Fruit fly (Drosophila melanogaster): Measurements from ENCODE around the gene CG12268.

The CG12268 gene

DNA sequence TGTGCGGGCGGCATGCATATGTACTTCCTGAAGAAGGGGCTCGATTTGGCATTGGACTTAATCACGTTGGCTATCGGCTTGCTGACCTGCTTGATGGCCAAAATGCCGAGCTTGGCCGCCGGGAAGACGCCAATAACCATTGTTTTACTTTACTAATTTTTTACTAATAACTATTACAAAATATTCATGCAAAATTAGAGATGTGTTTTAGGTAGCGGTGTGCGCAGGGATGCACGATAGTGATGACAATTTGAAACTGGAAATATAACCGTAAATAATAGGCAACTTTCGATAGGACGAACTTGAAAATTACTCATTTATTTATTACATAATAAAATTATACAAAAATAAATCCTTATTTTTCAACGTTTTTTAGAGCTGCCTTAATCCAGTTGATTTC, 20.8 kb downstream of the CG12268 start, which contains the start of gene CG13601 (continued):
- TF ChIP-seq en (GFP tag; optimal IDR thresholded peaks at IDR 0.05) (no peak), fd102C (GFP tag; optimal IDR thresholded peaks at IDR 0.05) (no peak), NK7.1 (GFP tag; optimal IDR thresholded peaks at IDR 0.05) (no peak), CG17612 (GFP tag; IDR thresholded peaks at IDR 0.05) (no peak), dysf (GFP tag; IDR thresholded peaks at IDR 0.05) (peak; percentile 35; the same call in 2 of the 3 replicates), CG11093 (GFP tag; IDR thresholded peaks at IDR 0.05) (no peak), CG1602 (GFP tag; optimal IDR thresholded peaks at IDR 0.05) (no peak), Ets97D (GFP tag; optimal IDR thresholded peaks at IDR 0.05) (peak; percentile 24), Bteb2 (GFP tag; optimal IDR thresholded peaks at IDR 0.05) (no peak), HLH4C (GFP tag; IDR thresholded peaks at IDR 0.05; ENCODE audit: partially characterized antibody) (peak; percentile 59; the same call in 2 of the 3 replicates), eyg (GFP tag; optimal IDR thresholded peaks at IDR 0.05) (no peak), CG3726 (GFP tag; IDR thresholded peaks at IDR 0.05) (no peak), CG14441 (GFP tag; IDR thresholded peaks at IDR 0.05) (no peak), Dip2 (GFP tag; IDR thresholded peaks at IDR 0.05) (no peak), CG4617 (GFP tag; optimal IDR thresholded peaks at IDR 0.05; ENCODE audit: borderline replicate concordance) (peak; percentile 52), Sry-δ (GFP tag; optimal IDR thresholded peaks at IDR 0.05) (peak; percentile 84), CG10543 (GFP tag; optimal IDR thresholded peaks at IDR 0.05) (peak; percentile 53), grn (GFP tag; optimal IDR thresholded peaks at IDR 0.05) (no peak), mirr (GFP tag; optimal IDR thresholded peaks at IDR 0.05) (no peak), CG7556 (GFP tag; optimal IDR thresholded peaks at IDR 0.05) (no peak), sisA (GFP tag; IDR thresholded peaks at IDR 0.05) (no peak), CG7987 (GFP tag; optimal IDR thresholded peaks at IDR 0.05) (no peak), Hmr (GFP tag; optimal IDR thresholded peaks at IDR 0.05) (no peak), odd (GFP tag; optimal IDR thresholded peaks at IDR 0.05) (no peak), bbx (GFP tag; IDR thresholded peaks at IDR 0.05; ENCODE audit: partially characterized antibody) (peak; percentile 83), klu (GFP tag; IDR thresholded peaks at IDR 0.05) (no peak), esg (GFP tag; conservative IDR thresholded peaks at IDR 0.05) (no peak), Dref (GFP tag; IDR thresholded peaks at IDR 0.05) (peak; percentile 41; the same call in 1 of the 2 replicates), caup (GFP tag; optimal IDR thresholded peaks at IDR 0.05; ENCODE audit: severe bottlenecking) (no peak), Side (GFP tag; optimal IDR thresholded peaks at IDR 0.05) (no peak), CG8478 (optimal IDR thresholded peaks at IDR 0.05) (no peak), BtbVII (GFP tag; optimal IDR thresholded peaks at IDR 0.05) (no peak), Hand (GFP tag; optimal IDR thresholded peaks at IDR 0.05) (no peak), H15 (GFP tag; IDR thresholded peaks at IDR 0.05) (no peak), Mad (GFP tag; optimal IDR thresholded peaks at IDR 0.05) (no peak), salm (tag; optimal IDR thresholded peaks at IDR 0.05) (no peak), ken (GFP tag; IDR thresholded peaks at IDR 0.05) (no peak), sr (GFP tag; IDR thresholded peaks at IDR 0.05) (no peak), CG15479 (GFP tag; optimal IDR thresholded peaks at IDR 0.05) (no peak), az2 (GFP tag; optimal IDR thresholded peaks at IDR 0.05) (peak; percentile 34), HLH54F (GFP tag; optimal IDR thresholded peaks at IDR 0.05) (no peak), Spps (tag; optimal IDR thresholded peaks at IDR 0.05) (no peak), CG12299 (tag; optimal IDR thresholded peaks at IDR 0.05) (no peak), Ptx1 (GFP tag; IDR thresholded peaks at IDR 0.05) (0 out of 2 replicates have a peak, but pooled peaks have one; percentile 37), ind (GFP tag; optimal IDR thresholded peaks at IDR 0.05) (peak; percentile 9), h (optimal IDR thresholded peaks at IDR 0.05) (no peak), cwo (GFP tag; optimal IDR thresholded peaks at IDR 0.05) (no peak), CG1832 (GFP tag; optimal IDR thresholded peaks at IDR 0.05) (no peak), aop (GFP tag; IDR thresholded peaks at IDR 0.05) (no peak), NC2β (GFP tag; optimal IDR thresholded peaks at IDR 0.05) (no peak), Dad (GFP tag; optimal IDR thresholded peaks at IDR 0.05) (peak; percentile 15), stc (GFP tag; IDR thresholded peaks at IDR 0.05) (no peak), CG8924 (tag; optimal IDR thresholded peaks at IDR 0.05) (peak; percentile 53)

Measured in whole organism, embryonic.